Fruit fly (Drosophila melanogaster): ENCODE data around the gene Vha13.

Vha13 gene

dm6 chr3R:19641498-19642065, 2.6 kb downstream of the Vha13 start (continued):
- TF ChIP-seq abd-A (tag; optimal IDR thresholded peaks at IDR 0.05): no peak
- TF ChIP-seq TFAM (GFP tag; optimal IDR thresholded peaks at IDR 0.05): no peak
- TF ChIP-seq lbe (GFP tag; optimal IDR thresholded peaks at IDR 0.05): peak; percentile 82
- TF ChIP-seq CG5180 (GFP tag; optimal IDR thresholded peaks at IDR 0.05): peak; percentile 73
- TF ChIP-seq p53 (GFP tag; optimal IDR thresholded peaks at IDR 0.05): no peak
- no peak for TF ChIP-seq CG17912 (GFP tag; optimal IDR thresholded peaks at IDR 0.05)
- TF ChIP-seq bab2 (GFP tag; optimal IDR thresholded peaks at IDR 0.05): peak; percentile 83
- TF ChIP-seq CG1602 (GFP tag; optimal IDR thresholded peaks at IDR 0.05): peak; percentile 55
- TF ChIP-seq CG10654 (GFP tag; optimal IDR thresholded peaks at IDR 0.05): peak; percentile 66
- TF ChIP-seq CG2875 (GFP tag; optimal IDR thresholded peaks at IDR 0.05): peak; percentile 76
- TF ChIP-seq CG8765 (GFP tag; IDR thresholded peaks at IDR 0.05): peak; percentile 57; the same call in 1 of the 2 replicates
- TF ChIP-seq Xbp1 (GFP tag; optimal IDR thresholded peaks at IDR 0.05): peak; percentile 82
- TF ChIP-seq CG1792 (GFP tag; optimal IDR thresholded peaks at IDR 0.05): no peak
- TF ChIP-seq CG12104 (GFP tag; optimal IDR thresholded peaks at IDR 0.05): peak; percentile 83
- peak; percentile 87 for TF ChIP-seq odd (GFP tag; optimal IDR thresholded peaks at IDR 0.05)
- TF ChIP-seq CG8089 (GFP tag; optimal IDR thresholded peaks at IDR 0.05): no peak
- peak; percentile 83 for TF ChIP-seq CG4707 (GFP tag; optimal IDR thresholded peaks at IDR 0.05)
- TF ChIP-seq Mrtf (GFP tag; IDR thresholded peaks at IDR 0.05): peak; percentile 65; the same call in 2 of the 3 replicates
- no peak for TF ChIP-seq hbn (GFP tag; IDR thresholded peaks at IDR 0.05; ENCODE audit: partially characterized antibody)
- TF ChIP-seq dpn (GFP tag; optimal IDR thresholded peaks at IDR 0.05): peak; percentile 59 to 75
- peak; percentile 61; the same call in 1 of the 2 replicates for TF ChIP-seq CG10321 (GFP tag; IDR thresholded peaks at IDR 0.05)
- no peak for TF ChIP-seq vfl (GFP tag; optimal IDR thresholded peaks at IDR 0.05)
- peak; percentile 35 to 94 for TF ChIP-seq Hr51 (GFP tag; optimal IDR thresholded peaks at IDR 0.05)
- TF ChIP-seq CG31224 (GFP tag; IDR thresholded peaks at IDR 0.05): peak; percentile 78
- TF ChIP-seq E2f1 (GFP tag; IDR thresholded peaks at IDR 0.05): peak; percentile 87
- peak; percentile 30 for TF ChIP-seq Antp (GFP tag; optimal IDR thresholded peaks at IDR 0.05)
- peak; percentile 86 for TF ChIP-seq CG13894 (tag; optimal IDR thresholded peaks at IDR 0.05)
- peak; percentile 91 for TF ChIP-seq CG34422 (GFP tag; IDR thresholded peaks at IDR 0.05)
- peak; percentile 92 for TF ChIP-seq CG8924 (tag; optimal IDR thresholded peaks at IDR 0.05)
- TF ChIP-seq pfk (GFP tag; optimal IDR thresholded peaks at IDR 0.05): no peak
- peak; percentile 34 for TF ChIP-seq twi (tag; optimal IDR thresholded peaks at IDR 0.05)
- TF ChIP-seq chinmo (GFP tag; IDR thresholded peaks at IDR 0.05; ENCODE audit: partially characterized antibody): no peak
- TF ChIP-seq Dbx (GFP tag; IDR thresholded peaks at IDR 0.05): peak; percentile 86
- TF ChIP-seq Sin3A (optimal IDR thresholded peaks at IDR 0.05): no peak
- no peak for TF ChIP-seq CG4404 (GFP tag; IDR thresholded peaks at IDR 0.05)
- peak; percentile 94 for TF ChIP-seq CG17359 (tag; optimal IDR thresholded peaks at IDR 0.05)
- peak; percentile 90 for TF ChIP-seq Asciz (GFP tag; optimal IDR thresholded peaks at IDR 0.05)
- TF ChIP-seq sd (tag; optimal IDR thresholded peaks at IDR 0.05): peak; percentile 47
- peak; percentile 40 for TF ChIP-seq CG11398 (GFP tag; optimal IDR thresholded peaks at IDR 0.05)
- no peak for TF ChIP-seq CG15479 (GFP tag; optimal IDR thresholded peaks at IDR 0.05)
- no peak for TF ChIP-seq MESR4 (GFP tag; optimal IDR thresholded peaks at IDR 0.05)
- peak; percentile 95 for TF ChIP-seq tap (tag; optimal IDR thresholded peaks at IDR 0.05)
- TF ChIP-seq ase (GFP tag; IDR thresholded peaks at IDR 0.05): peak; percentile 85; the same call in 2 of the 3 replicates
- peak; percentile 33 for TF ChIP-seq CG2116 (GFP tag; optimal IDR thresholded peaks at IDR 0.05)
- TF ChIP-seq sima (GFP tag; optimal IDR thresholded peaks at IDR 0.05): peak; percentile 50
- TF ChIP-seq CG15514 (GFP tag; optimal IDR thresholded peaks at IDR 0.05): peak; percentile 82
- no peak for TF ChIP-seq crp (GFP tag; optimal IDR thresholded peaks at IDR 0.05)
- no peak for TF ChIP-seq eve (GFP tag; optimal IDR thresholded peaks at IDR 0.05)
- TF ChIP-seq lmd (GFP tag; IDR thresholded peaks at IDR 0.05): peak; percentile 82
- TF ChIP-seq CG7556 (GFP tag; optimal IDR thresholded peaks at IDR 0.05): peak; percentile 82
